Worm (Caenorhabditis elegans) whole organism, L1 larva: Measurements from ENCODE around the gene wip-1.
A peak's percentile ranks its signal among the peaks of the same experiment; 100 is the strongest.

ENCODE experiments used
- pag-3 ChIP-seq: sonication (generic microtip); optimal IDR thresholded peaks from 2 replicates; lab custom pipeline; 2017; ENCODE audit warnings: missing genetic modification characterization, mild to moderate bottlenecking, missing compliant biosample characterization, antibody characterized with exemption, borderline replicate concordance; ENCODE audit not compliant: insufficient read depth
- tbx-2 ChIP-seq: sonication (generic microtip); optimal IDR thresholded peaks from 2 replicates; lab custom pipeline; 2016; ENCODE audit warnings: missing genetic modification characterization, missing compliant biosample characterization
- unc-62 ChIP-seq: fragments of 150-350 bp; optimal IDR thresholded peaks from 2 replicates; lab custom pipeline; 2014; ENCODE audit warnings: missing biosample characterization, missing genetic modification reagents, missing genetic modification characterization

DNA sequence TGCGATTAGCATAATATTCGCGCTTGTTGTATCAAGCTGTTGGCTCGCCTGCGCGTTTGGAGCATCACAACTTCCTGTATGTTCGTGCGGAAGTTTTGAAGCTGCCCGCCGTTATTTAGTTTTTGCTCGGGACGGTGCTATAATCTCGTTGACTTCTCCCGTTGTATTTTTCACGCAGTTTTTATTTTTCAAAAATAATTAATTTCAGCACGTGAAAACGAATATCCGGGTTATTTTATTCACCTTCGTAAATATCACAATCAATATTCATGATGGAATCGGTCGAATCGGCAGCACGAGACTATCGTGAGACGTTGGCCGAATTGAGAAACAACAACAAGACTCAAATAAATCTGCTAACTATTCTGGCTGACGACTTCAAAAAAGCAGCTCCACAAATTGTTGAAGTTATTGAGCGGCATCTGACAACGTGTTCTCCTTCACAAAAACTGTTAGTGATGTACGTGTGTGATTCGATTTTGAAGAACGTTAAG lies 6.7 kb downstream of the wip-1 start:
- no peak for TF ChIP-seq unc-62
- no peak for TF ChIP-seq pag-3 (tag; lab: Kevin White, UChicago)
- TF ChIP-seq tbx-2 (tag; lab: Kevin White, UChicago), result peak; percentile 1
